Fruit fly (Drosophila melanogaster) whole organism, adult: Measurements from ENCODE around the gene CG31467.

Source experiments
- CG11617 ChIP-seq: fragments of 200-800 bp; sonication (Bioruptor generic); optimal IDR thresholded peaks from 2 replicates; lab custom pipeline; 2017; ENCODE audit warnings: mild to moderate bottlenecking, missing biosample characterization, missing genetic modification reagents, missing genetic modification characterization
- CG12768 ChIP-seq: fragments of 200-800 bp; sonication (Bioruptor generic); optimal IDR thresholded peaks from 2 replicates; lab custom pipeline; 2017; ENCODE audit warnings: missing biosample characterization, missing genetic modification characterization, mild to moderate bottlenecking, moderate library complexity, missing genetic modification reagents
- CG14711 ChIP-seq: fragments of 200-800 bp; sonication (Bioruptor generic); optimal IDR thresholded peaks from 2 replicates; lab custom pipeline; 2018; ENCODE audit warnings: missing biosample characterization, mild to moderate bottlenecking, missing genetic modification characterization, moderate library complexity
- CG1620 ChIP-seq: fragments of 200-800 bp; sonication (Bioruptor generic); optimal IDR thresholded peaks from 2 replicates; lab custom pipeline; 2016; ENCODE audit warnings: missing biosample characterization, missing genetic modification characterization
- CG33017 ChIP-seq: fragments of 200-800 bp; sonication (Bioruptor generic); optimal IDR thresholded peaks from 2 replicates; lab custom pipeline; 2018; ENCODE audit warnings: missing biosample characterization, mild to moderate bottlenecking, missing genetic modification characterization, moderate library complexity
- CG5204 ChIP-seq: fragments of 200-800 bp; sonication (Bioruptor generic); optimal IDR thresholded peaks from 2 replicates; lab custom pipeline; 2016; ENCODE audit warnings: missing biosample characterization, missing genetic modification characterization
- CG7045 ChIP-seq: fragments of 200-800 bp; sonication (Bioruptor generic); optimal IDR thresholded peaks from 2 replicates; lab custom pipeline; 2017; ENCODE audit warnings: missing biosample characterization, mild to moderate bottlenecking, missing genetic modification characterization
- CG7101 ChIP-seq: fragments of 200-800 bp; sonication (Bioruptor generic); optimal IDR thresholded peaks from 2 replicates; lab custom pipeline; 2018; ENCODE audit warnings: missing biosample characterization, mild to moderate bottlenecking, missing genetic modification characterization, moderate library complexity
- Clk ChIP-seq: fragments of 200-800 bp; sonication (Bioruptor generic); optimal IDR thresholded peaks from 2 replicates; lab custom pipeline; 2017; ENCODE audit warnings: missing biosample characterization, missing genetic modification characterization
- Crg-1 ChIP-seq: fragments of 200-800 bp; sonication (Bioruptor generic); optimal IDR thresholded peaks from 2 replicates; lab custom pipeline; 2016; ENCODE audit warnings: missing biosample characterization, missing genetic modification characterization
- Hr96 ChIP-seq: fragments of 200-800 bp; sonication (Bioruptor generic); optimal IDR thresholded peaks from 2 replicates; lab custom pipeline; 2016; ENCODE audit warnings: missing biosample characterization, missing genetic modification characterization
- Mnt ChIP-seq: fragments of 200-800 bp; sonication (Bioruptor generic); optimal IDR thresholded peaks from 2 replicates; lab custom pipeline; 2016; ENCODE audit warnings: missing biosample characterization, mild to moderate bottlenecking, missing genetic modification characterization
- bab1 ChIP-seq: fragments of 200-800 bp; sonication (Bioruptor generic); optimal IDR thresholded peaks from 3 replicates; lab custom pipeline; 2019; ENCODE audit warnings: missing biosample characterization, mild to moderate bottlenecking, missing genetic modification characterization, moderate library complexity
- cic ChIP-seq: fragments of 200-800 bp; sonication (Bioruptor generic); optimal IDR thresholded peaks from 2 replicates; lab custom pipeline; 2017; ENCODE audit warnings: missing biosample characterization, mild to moderate bottlenecking, missing genetic modification characterization, moderate library complexity
- cnc ChIP-seq, 2 experiments: fragments of >200 bp; optimal IDR thresholded peaks; 2 replicates each; lab custom pipeline; 2017
- kay ChIP-seq: fragments of 200-800 bp; sonication (Bioruptor generic); peaks from one replicate; lab custom pipeline; 2016; ENCODE audit warnings: missing biosample characterization, missing genetic modification characterization, borderline replicate concordance
- ovo ChIP-seq: fragments of 200-800 bp; sonication (Bioruptor generic); optimal IDR thresholded peaks from 2 replicates; lab custom pipeline; 2016; ENCODE audit warnings: missing biosample characterization, missing genetic modification characterization
- pad ChIP-seq: fragments of 200-800 bp; sonication (Bioruptor generic); optimal IDR thresholded peaks from 3 replicates; lab custom pipeline; 2017; ENCODE audit warnings: missing biosample characterization, missing genetic modification characterization, mild to moderate bottlenecking, moderate library complexity, missing genetic modification reagents
- tj ChIP-seq: fragments of 200-800 bp; sonication (Bioruptor generic); optimal IDR thresholded peaks from 3 replicates; lab custom pipeline; 2017; ENCODE audit warnings: missing biosample characterization, mild to moderate bottlenecking, missing genetic modification characterization, moderate library complexity
- toe ChIP-seq: fragments of 200-800 bp; sonication (Bioruptor generic); optimal IDR thresholded peaks from 2 replicates; lab custom pipeline; 2016; ENCODE audit warnings: missing biosample characterization, missing genetic modification characterization

The CG31467 gene

DNA sequence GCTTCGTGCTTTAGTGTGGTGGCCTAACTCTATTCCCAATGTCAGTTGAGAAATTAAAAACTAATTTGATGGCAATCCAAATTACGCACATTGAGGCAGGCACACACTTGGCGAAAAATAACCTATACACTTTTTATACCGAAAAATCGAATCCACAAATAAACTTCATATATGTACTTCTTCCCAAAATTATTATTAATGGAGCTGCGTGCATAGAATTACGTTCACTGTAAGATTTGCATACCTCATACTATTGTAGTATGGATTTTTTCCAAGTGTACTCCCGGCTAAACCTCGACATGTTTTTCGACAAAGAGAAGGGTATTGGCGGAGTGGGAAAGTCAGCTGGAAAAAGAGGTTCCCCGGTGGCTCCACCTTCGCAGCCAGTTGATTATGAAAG lies 22.4 kb downstream of the CG31467 start:
- no peak for TF ChIP-seq CG1620
- TF ChIP-seq Crg-1 (GFP tag; lab: Kevin White, UChicago), result no peak
- no peak for TF ChIP-seq bab1 (GFP tag; lab: Kevin White, UChicago)
- TF ChIP-seq cic (GFP tag; lab: Kevin White, UChicago), result no peak
- TF ChIP-seq Hr96 (GFP tag; lab: Kevin White, UChicago), result no peak
- TF ChIP-seq CG11617 (GFP tag; lab: Kevin White, UChicago), result no peak
- no peak for TF ChIP-seq tj (GFP tag; lab: Kevin White, UChicago)
- no peak for TF ChIP-seq pad (GFP tag; lab: Kevin White, UChicago)
- no peak for TF ChIP-seq ovo (GFP tag; lab: Kevin White, UChicago)
- TF ChIP-seq Clk (GFP tag; lab: Kevin White, UChicago), result no peak
- no peak for TF ChIP-seq CG12768 (GFP tag; lab: Kevin White, UChicago)
- TF ChIP-seq CG7101 (tag; lab: Kevin White, UChicago), result no peak
- no peak for TF ChIP-seq CG33017 (tag; lab: Kevin White, UChicago)
- no peak for TF ChIP-seq CG5204 (GFP tag; lab: Kevin White, UChicago)
- no peak for TF ChIP-seq cnc (optimal IDR thresholded peaks at IDR 0.05; lab: Kevin White, UChicago)
- TF ChIP-seq kay (GFP tag; lab: Kevin White, UChicago), result no peak
- no peak for TF ChIP-seq CG14711 (tag; lab: Kevin White, UChicago)

DNA sequence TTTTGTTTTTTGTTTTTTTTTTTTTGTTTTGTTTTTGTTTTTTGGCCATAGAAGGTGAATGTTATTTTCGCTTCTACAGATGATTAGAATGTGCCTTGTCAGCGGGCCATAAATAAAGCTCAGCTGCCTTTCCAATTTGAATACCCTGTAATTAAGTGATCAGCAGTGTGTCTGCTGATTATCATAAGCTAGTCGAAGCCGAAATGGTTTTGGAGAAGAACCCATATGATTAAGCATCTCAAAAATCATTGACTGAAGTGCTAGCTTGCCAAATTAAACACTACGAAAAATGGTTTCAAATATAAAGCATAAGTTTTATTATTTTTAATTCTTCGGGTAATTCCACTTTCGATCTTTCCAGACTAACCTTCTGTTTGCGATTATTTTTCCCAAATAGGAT lies 23.4 kb downstream of the CG31467 start:
- TF ChIP-seq tj (GFP tag; lab: Kevin White, UChicago) (peak; percentile 29), cnc (optimal IDR thresholded peaks at IDR 0.05; lab: Kevin White, UChicago) (no peak), Mnt (GFP tag; lab: Kevin White, UChicago) (no peak)

DNA sequence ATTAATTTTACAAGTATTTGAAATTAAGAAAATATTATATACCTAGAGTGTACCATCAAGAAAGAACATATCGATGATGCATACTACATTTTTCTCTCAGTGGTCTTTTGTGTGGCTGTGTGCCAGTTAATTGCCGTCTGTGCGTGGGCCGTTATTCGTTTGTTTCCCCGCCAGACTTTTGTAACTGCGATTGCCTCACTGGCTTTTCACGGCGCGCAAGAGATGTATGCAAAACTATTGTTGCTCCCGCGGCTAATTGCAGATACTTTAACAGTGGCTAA lies 25.0 kb downstream of the CG31467 start:
- TF ChIP-seq CG1620 (no peak), pad (GFP tag; lab: Kevin White, UChicago) (peak; percentile 90)

DNA sequence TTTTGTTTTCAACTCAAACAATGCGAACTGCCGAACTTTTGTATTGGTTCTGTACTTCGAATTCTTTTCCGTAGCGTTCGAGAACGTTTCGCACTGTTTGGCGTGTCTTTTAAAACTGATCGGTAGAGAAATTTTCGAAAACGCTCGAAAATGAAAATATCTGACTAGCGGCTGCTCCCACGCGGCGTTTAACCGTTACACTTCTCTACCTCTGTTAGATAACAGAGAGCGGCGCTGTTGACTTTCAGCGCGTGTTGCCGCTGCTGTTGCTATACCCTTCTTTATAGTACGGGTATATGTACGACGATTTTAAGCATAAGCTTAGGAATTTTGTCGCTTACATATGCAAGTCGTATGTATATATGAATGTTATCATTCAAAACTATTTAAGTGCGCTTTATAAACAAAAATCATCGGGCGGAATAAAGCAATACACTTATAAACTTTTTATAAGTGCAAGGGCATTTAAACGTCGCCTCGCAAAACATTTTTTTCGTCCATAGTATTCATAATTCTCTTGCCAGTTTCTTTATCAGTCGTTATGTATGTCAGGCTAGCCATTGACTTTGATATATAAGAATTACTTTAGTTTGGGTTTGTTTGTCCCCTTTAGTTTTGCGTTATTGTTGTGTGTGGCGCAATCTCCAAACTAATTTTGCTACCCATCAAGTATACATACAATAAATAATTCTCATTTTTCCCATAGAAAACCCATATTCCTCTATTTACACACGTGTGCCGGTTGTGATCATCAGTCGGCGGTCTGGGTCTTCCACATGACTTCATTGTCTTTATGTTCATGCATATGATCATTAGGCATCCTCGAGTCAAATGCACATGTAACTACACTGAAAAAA lies 25.6 kb downstream of the CG31467 start, which contains the start of gene Phyhd1:
Phyhd1 (minus strand) TSS at position 101 of the 857 bp plus-strand sequence.
- TF ChIP-seq CG11617 (GFP tag; lab: Kevin White, UChicago) (peak; percentile 65), CG5204 (GFP tag; lab: Kevin White, UChicago) (peak; percentile 55), CG12768 (GFP tag; lab: Kevin White, UChicago) (peak; percentile 71), Mnt (GFP tag; lab: Kevin White, UChicago) (peak; percentile 79), Hr96 (GFP tag; lab: Kevin White, UChicago) (peak; percentile 67), bab1 (GFP tag; lab: Kevin White, UChicago) (peak; percentile 90), cic (GFP tag; lab: Kevin White, UChicago) (peak; percentile 92), pad (GFP tag; lab: Kevin White, UChicago) (no peak), CG33017 (tag; lab: Kevin White, UChicago) (peak; percentile 89), Crg-1 (GFP tag; lab: Kevin White, UChicago) (peak; percentile 2), tj (GFP tag; lab: Kevin White, UChicago) (peak; percentile 44), Clk (GFP tag; lab: Kevin White, UChicago) (peak; percentile 33), cnc (optimal IDR thresholded peaks at IDR 0.05; lab: Kevin White, UChicago) (no peak), CG7101 (tag; lab: Kevin White, UChicago) (peak; percentile 89), kay (GFP tag; lab: Kevin White, UChicago) (no peak), CG14711 (tag; lab: Kevin White, UChicago) (peak; percentile 76), ovo (GFP tag; lab: Kevin White, UChicago) (peak; percentile 78), toe (peak; percentile 50), CG7045 (peak; percentile 69), CG1620 (peak; percentile 51)

DNA sequence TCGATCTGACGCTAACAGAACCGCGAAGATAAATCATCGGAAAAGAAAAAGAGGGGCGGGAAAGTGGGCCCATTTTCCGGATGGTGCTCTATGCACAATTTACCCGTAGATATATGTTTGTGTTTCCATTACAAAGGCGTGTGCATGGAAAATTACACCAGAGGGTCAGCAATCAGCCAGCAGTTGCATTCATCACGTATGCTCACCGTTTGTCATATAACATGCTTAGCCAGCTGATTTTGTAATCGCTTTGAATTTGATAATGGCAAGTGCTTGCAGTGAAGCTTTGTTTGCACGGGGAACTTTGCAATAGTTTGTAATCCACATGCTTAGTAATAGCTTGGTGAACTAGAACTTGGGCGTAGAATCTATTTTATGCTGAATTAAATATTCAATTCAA lies 26.8 kb downstream of the CG31467 start:
- TF ChIP-seq tj (GFP tag; lab: Kevin White, UChicago) (peak; percentile 16), cic (GFP tag; lab: Kevin White, UChicago) (peak; percentile 21), CG5204 (GFP tag; lab: Kevin White, UChicago) (no peak), CG12768 (GFP tag; lab: Kevin White, UChicago) (peak; percentile 13)

DNA sequence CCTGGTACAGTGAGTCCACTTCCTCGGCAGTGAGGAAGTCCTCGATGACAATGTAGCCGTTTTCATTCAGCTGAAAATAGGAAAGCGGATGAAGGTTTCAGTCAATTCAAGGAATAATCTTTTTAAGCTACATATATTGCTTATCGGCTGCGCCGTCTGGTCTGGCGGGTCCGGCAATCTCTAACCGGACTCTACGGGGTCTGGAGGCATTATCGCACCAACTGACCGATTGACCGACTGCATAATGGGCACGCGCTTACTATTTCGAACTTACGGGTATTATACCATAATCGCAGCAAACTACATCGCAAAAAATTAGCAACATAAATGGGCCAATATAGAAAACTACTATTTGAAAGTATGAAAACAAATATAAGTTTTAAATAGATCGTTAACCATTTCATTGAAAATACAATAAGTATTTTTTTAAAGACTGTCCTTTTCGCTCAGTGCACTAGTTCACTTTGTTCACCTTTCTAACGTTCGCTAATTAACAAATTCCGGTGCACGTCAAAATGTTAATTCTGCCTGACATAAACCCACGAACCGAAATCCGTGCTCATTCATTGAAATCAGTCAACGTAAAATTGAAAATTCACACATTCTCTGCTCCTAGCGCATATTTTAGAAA lies 27.6 kb downstream of the CG31467 start:
- TF ChIP-seq toe, result peak; percentile 48
- TF ChIP-seq CG7101 (tag; lab: Kevin White, UChicago), result peak; percentile 77
- peak; percentile 26 for TF ChIP-seq tj (GFP tag; lab: Kevin White, UChicago)
- TF ChIP-seq CG12768 (GFP tag; lab: Kevin White, UChicago), result peak; percentile 6
- TF ChIP-seq Crg-1 (GFP tag; lab: Kevin White, UChicago), result no peak
- TF ChIP-seq bab1 (GFP tag; lab: Kevin White, UChicago), result peak; percentile 20
- no peak for TF ChIP-seq Clk (GFP tag; lab: Kevin White, UChicago)
- TF ChIP-seq kay (GFP tag; lab: Kevin White, UChicago), result no peak
- TF ChIP-seq cic (GFP tag; lab: Kevin White, UChicago), result peak; percentile 78
- TF ChIP-seq CG1620, result peak; percentile 46
- no peak for TF ChIP-seq pad (GFP tag; lab: Kevin White, UChicago)
- peak; percentile 58 for TF ChIP-seq CG7045
- TF ChIP-seq CG33017 (tag; lab: Kevin White, UChicago), result peak; percentile 73
- no peak for TF ChIP-seq cnc (optimal IDR thresholded peaks at IDR 0.05; lab: Kevin White, UChicago)
- TF ChIP-seq CG11617 (GFP tag; lab: Kevin White, UChicago), result peak; percentile 54
- no peak for TF ChIP-seq ovo (GFP tag; lab: Kevin White, UChicago)
- TF ChIP-seq Mnt (GFP tag; lab: Kevin White, UChicago), result peak; percentile 13
- TF ChIP-seq Hr96 (GFP tag; lab: Kevin White, UChicago), result peak; percentile 17
- TF ChIP-seq CG5204 (GFP tag; lab: Kevin White, UChicago), result peak; percentile 59
- TF ChIP-seq CG14711 (tag; lab: Kevin White, UChicago), result peak; percentile 52
